Worm (Caenorhabditis elegans) whole organism, young adult: ENCODE data around the gene srx-76.

Experiments
- ama-1 ChIP-seq, 3 experiments: fragments of 150-350 bp in 1 of 3; sonication (generic microtip) in 2 of 3; optimal IDR thresholded peaks; 2 replicates each; lab custom pipeline; 2014 to 2018; ENCODE audit warnings: missing biosample characterization in 2 of 3, missing genetic modification characterization in 2 of 3, missing genetic modification reagents in 2 of 3
- mel-28 ChIP-seq: sonication (generic microtip); optimal IDR thresholded peaks from 2 replicates; lab custom pipeline; 2016; ENCODE audit warnings: borderline replicate concordance, mild to moderate bottlenecking, missing genetic modification characterization, missing compliant biosample characterization
- pha-4 ChIP-seq: fragments of 150-350 bp; sonication (generic microtip); optimal IDR thresholded peaks from 2 replicates; lab custom pipeline; 2014; ENCODE audit warnings: missing biosample characterization, missing genetic modification reagents, missing genetic modification characterization
- snpc-4 ChIP-seq, 5 experiments: fragments of 150-350 bp in 1 of 5; sonication (generic microtip) in 4 of 5; optimal IDR thresholded peaks; 2 replicates each; lab custom pipeline; 2014 to 2018; ENCODE audit warnings: missing genetic modification characterization in 5 of 5, missing biosample characterization in 3 of 5, antibody characterized with exemption in 2 of 5, mild to moderate bottlenecking in 2 of 5, missing compliant biosample characterization in 2 of 5, missing genotype in 2 of 5, moderate library complexity in 2 of 5, missing genetic modification reagents in 1 of 5
- somi-1 ChIP-seq: fragments of 200-800 bp; sonication (Bioruptor generic); optimal IDR thresholded peaks from 2 replicates; lab custom pipeline; 2018; ENCODE audit warnings: mild to moderate bottlenecking, missing genetic modification characterization, missing compliant biosample characterization
- tlf-1 ChIP-seq: fragments of 200-800 bp; sonication (Bioruptor generic); optimal IDR thresholded peaks from 2 replicates; lab custom pipeline; 2018; ENCODE audit warnings: mild to moderate bottlenecking, missing genetic modification characterization, missing compliant biosample characterization

DNA sequence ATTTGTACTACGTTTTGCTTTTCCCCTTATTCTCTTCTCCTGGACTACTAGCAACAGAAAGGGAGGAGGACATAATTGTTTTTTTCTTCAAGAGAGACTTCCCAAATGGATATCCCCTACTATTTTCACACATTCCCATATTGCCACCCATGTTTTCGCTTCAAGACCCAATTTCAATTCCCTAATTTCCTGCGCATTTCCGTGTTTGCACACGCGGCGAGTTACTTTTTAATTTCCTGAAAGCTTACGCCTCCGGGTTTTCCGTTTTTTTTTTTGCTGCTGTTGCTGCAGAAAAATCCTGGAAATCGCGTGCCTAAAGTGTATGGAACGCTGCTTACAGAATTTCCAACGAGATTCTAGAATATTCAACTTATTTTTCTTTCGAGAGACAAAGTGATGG is 39.3 kb upstream of the srx-76 start:
- TF ChIP-seq somi-1 (GFP tag; lab: Kevin White, UChicago) (no peak), snpc-4 (GFP tag; optimal IDR thresholded peaks at IDR 0.05; lab: Kevin White, UChicago) (no peak), snpc-4 (tag; optimal IDR thresholded peaks at IDR 0.05; lab: Kevin White, UChicago) (no peak), tlf-1 (GFP tag; lab: Kevin White, UChicago) (no peak), pha-4 (no peak), ama-1 (optimal IDR thresholded peaks at IDR 0.05; lab: Kevin White, UChicago) (no peak), ama-1 (GFP tag; optimal IDR thresholded peaks at IDR 0.05; lab: Kevin White, UChicago) (no peak), mel-28 (tag; lab: Kevin White, UChicago) (no peak)
